Worm (Caenorhabditis elegans) whole organism, L1 larva: ENCODE measurements around the gene C55B6.4.

Source experiments
- C34B4.2 ChIP-seq: sonication (generic microtip); optimal IDR thresholded peaks from 2 replicates; lab custom pipeline; 2017; ENCODE audit warnings: mild to moderate bottlenecking, missing genetic modification characterization, missing compliant biosample characterization
- aha-1 ChIP-seq: fragments of 150-350 bp; optimal IDR thresholded peaks from 2 replicates; lab custom pipeline; 2014; ENCODE audit warnings: missing biosample characterization, missing genetic modification characterization
- alr-1 ChIP-seq: fragments of 200-800 bp; sonication (Bioruptor generic); optimal IDR thresholded peaks from 2 replicates; lab custom pipeline; 2018; ENCODE audit warnings: borderline replicate concordance, mild to moderate bottlenecking, missing genetic modification characterization, missing compliant biosample characterization
- aly-2 ChIP-seq: fragments of 150-350 bp; optimal IDR thresholded peaks from 2 replicates; lab custom pipeline; 2014; ENCODE audit warnings: missing biosample characterization, missing genetic modification characterization
- blmp-1 ChIP-seq: fragments of 150-350 bp; optimal IDR thresholded peaks from 2 replicates; lab custom pipeline; 2014; ENCODE audit warnings: missing biosample characterization, missing genetic modification characterization
- ceh-82 ChIP-seq, 3 experiments: fragments of 150-350 bp in 1 of 3; sonication (generic microtip) in 2 of 3; optimal IDR thresholded peaks; 2 replicates each; lab custom pipeline; 2014 to 2017; ENCODE audit warnings: missing biosample characterization in 3 of 3, missing genetic modification characterization in 3 of 3
- ceh-90 ChIP-seq: sonication (generic microtip); optimal IDR thresholded peaks from 2 replicates; lab custom pipeline; 2016; ENCODE audit warnings: missing genetic modification characterization, missing compliant biosample characterization
- dsc-1 ChIP-seq: sonication (generic microtip); optimal IDR thresholded peaks from 2 replicates; lab custom pipeline; 2016; ENCODE audit warnings: mild to moderate bottlenecking, missing genetic modification characterization, missing compliant biosample characterization
- efl-1 ChIP-seq, 4 experiments: fragments of 150-350 bp; optimal IDR thresholded peaks in 3 of 4; peaks in 1 of 4; 1 replicate in 1 of 4; 2 replicates in 3 of 4; lab custom pipeline; 2014; ENCODE audit warnings: missing biosample characterization in 2 of 4, missing genetic modification characterization in 2 of 4, missing genetic modification reagents in 2 of 4
- egl-13 ChIP-seq: sonication (generic microtip); optimal IDR thresholded peaks from 2 replicates; lab custom pipeline; 2016; ENCODE audit warnings: missing genotype, missing genetic modification reagents, missing genetic modification characterization, missing compliant biosample characterization
- elt-3 ChIP-seq, 6 experiments: fragments of 150-350 bp in 1 of 6; sonication (generic microtip); optimal IDR thresholded peaks; 2 replicates each; lab custom pipeline; 2017 to 2018; ENCODE audit warnings: missing biosample characterization in 6 of 6, missing genetic modification characterization in 6 of 6, inconsistent platforms in 1 of 6
- ets-5 ChIP-seq: fragments of 200-800 bp; sonication (Bioruptor generic); IDR thresholded peaks from 2 replicates; pipeline ENCODE4 v1.3.6; 2022; ENCODE audit warnings: missing genetic modification characterization, missing compliant biosample characterization
- fkh-8 ChIP-seq: sonication (generic microtip); optimal IDR thresholded peaks from 2 replicates; lab custom pipeline; 2016; ENCODE audit warnings: mild to moderate bottlenecking, missing genetic modification characterization, missing compliant biosample characterization
- fos-1 ChIP-seq: fragments of 150-350 bp; optimal IDR thresholded peaks from 2 replicates; lab custom pipeline; 2014; ENCODE audit warnings: missing biosample characterization, missing genetic modification characterization
- irx-1 ChIP-seq: sonication (generic microtip); optimal IDR thresholded peaks from 2 replicates; lab custom pipeline; 2016; ENCODE audit warnings: missing genetic modification characterization, missing compliant biosample characterization
- jun-1 ChIP-seq: fragments of 150-350 bp; optimal IDR thresholded peaks from 2 replicates; lab custom pipeline; 2014; ENCODE audit warnings: missing biosample characterization, missing genetic modification reagents, missing genetic modification characterization
- lin-14 ChIP-seq: fragments of 200-800 bp; sonication (Bioruptor generic); optimal IDR thresholded peaks from 2 replicates; lab custom pipeline; 2018; ENCODE audit warnings: mild to moderate bottlenecking, missing genetic modification characterization, moderate library complexity, missing compliant biosample characterization
- lin-15B ChIP-seq: fragments of 150-350 bp; sonication (generic microtip); optimal IDR thresholded peaks from 3 replicates; lab custom pipeline; 2014; ENCODE audit warnings: missing biosample characterization, missing genetic modification characterization
- lir-3 ChIP-seq: sonication (generic microtip); optimal IDR thresholded peaks from 2 replicates; lab custom pipeline; 2016; ENCODE audit warnings: mild to moderate bottlenecking, missing genetic modification characterization, moderate library complexity, missing compliant biosample characterization; ENCODE audit not compliant: poor library complexity
- lsy-2 ChIP-seq, 2 experiments: fragments of 150-350 bp; optimal IDR thresholded peaks; 2 replicates each; lab custom pipeline; 2014; ENCODE audit warnings: missing biosample characterization in 2 of 2, missing genetic modification characterization in 2 of 2
- mep-1 ChIP-seq: fragments of 150-350 bp; optimal IDR thresholded peaks from 2 replicates; lab custom pipeline; 2014; ENCODE audit warnings: missing biosample characterization, missing genetic modification characterization
- nhr-19 ChIP-seq: fragments of 200-800 bp; sonication (Bioruptor generic); conservative IDR thresholded peaks from 2 replicates; pipeline ENCODE4 v1.3.6; 2022; ENCODE audit warnings: missing genetic modification characterization, missing compliant biosample characterization
- nhr-20 ChIP-seq: sonication (generic microtip); optimal IDR thresholded peaks from 2 replicates; lab custom pipeline; 2016; ENCODE audit warnings: mild to moderate bottlenecking, missing genetic modification characterization, missing compliant biosample characterization
- nhr-47 ChIP-seq: sonication (generic microtip); optimal IDR thresholded peaks from 2 replicates; lab custom pipeline; 2016; ENCODE audit warnings: mild to moderate bottlenecking, missing genetic modification characterization, moderate library complexity, missing compliant biosample characterization
- nhr-71 ChIP-seq: sonication (generic microtip); optimal IDR thresholded peaks from 2 replicates; lab custom pipeline; 2016; ENCODE audit warnings: mild to moderate bottlenecking, missing genetic modification characterization, moderate library complexity, missing compliant biosample characterization
- nhr-85 ChIP-seq: sonication (generic microtip); peaks from one replicate; lab custom pipeline; 2016; ENCODE audit warnings: missing genetic modification characterization, inconsistent platforms, missing compliant biosample characterization
- pag-3 ChIP-seq: sonication (generic microtip); optimal IDR thresholded peaks from 2 replicates; lab custom pipeline; 2017; ENCODE audit warnings: missing genetic modification characterization, mild to moderate bottlenecking, missing compliant biosample characterization, antibody characterized with exemption, borderline replicate concordance; ENCODE audit not compliant: insufficient read depth
- rnt-1 ChIP-seq: sonication (generic microtip); optimal IDR thresholded peaks from 2 replicates; lab custom pipeline; 2016; ENCODE audit warnings: mild to moderate bottlenecking, missing genetic modification characterization, moderate library complexity, missing compliant biosample characterization
- snu-23 ChIP-seq: sonication (generic microtip); optimal IDR thresholded peaks from 2 replicates; lab custom pipeline; 2016; ENCODE audit warnings: missing genetic modification characterization, missing compliant biosample characterization
- sup-37 ChIP-seq: fragments of 200-800 bp; sonication (Bioruptor generic); optimal IDR thresholded peaks from 2 replicates; lab custom pipeline; 2018; ENCODE audit warnings: mild to moderate bottlenecking, missing genetic modification characterization, missing compliant biosample characterization
- tlp-1 ChIP-seq: fragments of 150-350 bp; optimal IDR thresholded peaks from 2 replicates; lab custom pipeline; 2014; ENCODE audit warnings: missing biosample characterization, missing genetic modification characterization
- xbp-1 ChIP-seq: sonication (generic microtip); optimal IDR thresholded peaks from 2 replicates; lab custom pipeline; 2016; ENCODE audit warnings: missing genetic modification characterization, missing compliant biosample characterization
- zip-4 ChIP-seq: fragments of 200-800 bp; sonication (Bioruptor generic); optimal IDR thresholded peaks from 2 replicates; lab custom pipeline; 2018; ENCODE audit warnings: mild to moderate bottlenecking, missing genetic modification characterization, moderate library complexity, missing compliant biosample characterization

C55B6.4 gene

ce11 chrX:7232158-7232822 is 44.8 kb upstream of the C55B6.4 start (continued):
- no peak for TF ChIP-seq ceh-90 (tag; lab: Kevin White, UChicago)

ce11 chrX:7230877-7231276 is 43.4 kb upstream of the C55B6.4 start:
- TF ChIP-seq ets-5 (GFP tag; lab: Robert Waterston, UW) (0 out of 2 replicates have a peak, but pooled peaks have one; percentile 23), tlp-1 (no peak), C34B4.2 (tag; lab: Kevin White, UChicago) (no peak), egl-13 (tag; lab: Kevin White, UChicago) (no peak), irx-1 (tag; lab: Kevin White, UChicago) (no peak), efl-1 (optimal IDR thresholded peaks at IDR 0.05; lab: Kevin White, UChicago) (no peak), efl-1 (GFP tag; optimal IDR thresholded peaks at IDR 0.05 in 1 of 2; lab: Kevin White, UChicago) (no peak), zip-4 (no peak), blmp-1 (tag; lab: Kevin White, UChicago) (no peak)

- TF ChIP-seq ets-5 (GFP tag; lab: Robert Waterston, UW) (no peak), snu-23 (GFP tag; lab: Kevin White, UChicago) (peak; percentile 51), mep-1 (tag; lab: Kevin White, UChicago) (peak; percentile 21), nhr-19 (GFP tag; lab: Robert Waterston, UW) (no peak), aly-2 (tag; lab: Kevin White, UChicago) (peak; percentile 84), rnt-1 (tag; lab: Kevin White, UChicago) (peak; percentile 47), elt-3 (tag; optimal IDR thresholded peaks at IDR 0.05; lab: Kevin White, UChicago) (peak in 1 of 6 experiments; percentile 10), lir-3 (tag; lab: Kevin White, UChicago) (no peak), irx-1 (tag; lab: Kevin White, UChicago) (peak; percentile 3), lin-15B (no peak), efl-1 (optimal IDR thresholded peaks at IDR 0.05; lab: Kevin White, UChicago) (peak in 1 of 2 experiments; percentile 11), efl-1 (GFP tag; optimal IDR thresholded peaks at IDR 0.05 in 1 of 2; lab: Kevin White, UChicago) (no peak), lin-14 (GFP tag; lab: Kevin White, UChicago) (peak; percentile 69), aha-1 (tag; lab: Kevin White, UChicago) (no peak), nhr-85 (tag; lab: Kevin White, UChicago) (peak; percentile 77), lsy-2 (tag; optimal IDR thresholded peaks at IDR 0.05; lab: Kevin White, UChicago) (peak in 1 of 2 experiments; percentile 25), nhr-71 (tag; lab: Kevin White, UChicago) (peak; percentile 35), xbp-1 (tag; lab: Kevin White, UChicago) (peak; percentile 7), fos-1 (peak; percentile 12), nhr-47 (peak; percentile 26), alr-1 (tag; lab: Kevin White, UChicago) (no peak), nhr-20 (tag; lab: Kevin White, UChicago) (peak; percentile 27), dsc-1 (tag; lab: Kevin White, UChicago) (peak; percentile 10), blmp-1 (tag; lab: Kevin White, UChicago) (peak; percentile 49), ceh-82 (tag; optimal IDR thresholded peaks at IDR 0.05; lab: Kevin White, UChicago) (peak in 1 of 3 experiments; percentile 5)
These were observed 42.8 kb upstream of the C55B6.4 start for ce11 chrX:7230321-7230720.

ce11 chrX:7229357-7229756 is 41.9 kb upstream of the C55B6.4 start:
- TF ChIP-seq jun-1 (tag; lab: Kevin White, UChicago) (no peak), sup-37 (no peak), fkh-8 (tag; lab: Kevin White, UChicago) (no peak), pag-3 (tag; lab: Kevin White, UChicago) (no peak)
